Worm (Caenorhabditis elegans): ENCODE measurements around the gene pfk-1.2.

ce11 chrV:9492460-9492859 lies 39.1 kb upstream of the pfk-1.2 start:
- TF ChIP-seq egl-27 (tag; optimal IDR thresholded peaks at IDR 0.05) = no peak
- no peak for TF ChIP-seq fkh-10 (GFP tag; optimal IDR thresholded peaks at IDR 0.05)
- TF ChIP-seq sox-4 (tag; optimal IDR thresholded peaks at IDR 0.05) = no peak
